Worm (Caenorhabditis elegans): ENCODE measurements around the gene T15B7.1.

The T15B7.1 gene

ce11 chrV:6876763-6877515, 34.4 kb downstream of the T15B7.1 start:
- 0 out of 2 replicates have a peak, but pooled peaks have one; percentile 40 for TF ChIP-seq dmd-9 (GFP tag; IDR thresholded peaks at IDR 0.05)
- peak; percentile 28; the same call in 1 of the 2 replicates for TF ChIP-seq hmg-1.1 (GFP tag; IDR thresholded peaks at IDR 0.05)
- TF ChIP-seq unc-62 (GFP tag; optimal IDR thresholded peaks at IDR 0.05 in 1 of 2) = peak in 1 of 2 experiments; percentile 95
- TF ChIP-seq unc-62 (tag; optimal IDR thresholded peaks at IDR 0.05) = no peak
- TF ChIP-seq snpc-1.2 (GFP tag; IDR thresholded peaks at IDR 0.05) = no peak
- peak; percentile 0 for TF ChIP-seq mxl-3 (GFP tag; optimal IDR thresholded peaks at IDR 0.05)
- TF ChIP-seq mep-1 (tag; optimal IDR thresholded peaks at IDR 0.05) = peak; percentile 19
- TF ChIP-seq lsy-2 (tag; optimal IDR thresholded peaks at IDR 0.05) = peak in 1 of 2 experiments; percentile 8
- no peak for TF ChIP-seq pha-4 (GFP tag; IDR thresholded peaks at IDR 0.05)
- TF ChIP-seq pha-4 (tag; optimal IDR thresholded peaks at IDR 0.05) = peak; percentile 58
- TF ChIP-seq pqm-1 (tag; optimal IDR thresholded peaks at IDR 0.05) = no peak

ce11 chrV:6878559-6878958, 36.0 kb downstream of the T15B7.1 start:
- no peak for TF ChIP-seq nhr-28 (tag; optimal IDR thresholded peaks at IDR 0.05)
- TF ChIP-seq gei-8 (GFP tag; optimal IDR thresholded peaks at IDR 0.05) = no peak
- no peak for TF ChIP-seq zfp-3 (GFP tag; conservative IDR thresholded peaks at IDR 0.05)
- TF ChIP-seq egl-27 (tag; optimal IDR thresholded peaks at IDR 0.05) = no peak
- TF ChIP-seq unc-62 (GFP tag; optimal IDR thresholded peaks at IDR 0.05 in 1 of 2) = peak in 1 of 2 experiments; percentile 98
- no peak for TF ChIP-seq unc-62 (tag; optimal IDR thresholded peaks at IDR 0.05)
- TF ChIP-seq lin-29 (GFP tag; IDR thresholded peaks at IDR 0.05) = no peak
- no peak for TF ChIP-seq duxl-1 (tag; optimal IDR thresholded peaks at IDR 0.05; ENCODE audit: poor library complexity)
- no peak for TF ChIP-seq vab-7 (GFP tag; IDR thresholded peaks at IDR 0.05)
- no peak for TF ChIP-seq tra-1 (GFP tag; IDR thresholded peaks at IDR 0.05)
- TF ChIP-seq ztf-11 (tag; optimal IDR thresholded peaks at IDR 0.05) = no peak
- TF ChIP-seq aha-1 (tag) = peak; percentile 67

DNA sequence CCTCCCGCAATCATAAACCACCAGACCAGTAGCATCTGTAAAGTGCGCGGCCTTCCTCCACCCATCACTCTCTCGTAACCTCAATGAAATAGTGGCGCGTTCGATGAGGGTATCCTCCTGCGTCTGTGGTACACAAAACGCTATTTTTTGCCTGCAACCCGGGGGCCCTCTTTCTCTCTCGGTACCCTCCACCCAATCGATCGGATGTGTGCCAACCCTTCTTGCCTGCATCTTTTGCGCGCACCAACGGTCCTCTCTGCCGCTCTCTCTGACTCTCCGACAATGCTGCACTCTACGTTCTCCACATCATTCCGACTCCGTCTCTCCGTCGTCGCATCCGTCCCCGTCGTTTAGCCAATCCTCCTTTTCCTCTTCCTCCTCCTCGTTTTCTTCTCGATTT, 37.0 kb downstream of the T15B7.1 start:
- no peak for TF ChIP-seq daf-12 (tag; optimal IDR thresholded peaks at IDR 0.05)
- no peak for TF ChIP-seq ama-1 (optimal IDR thresholded peaks at IDR 0.05)
- TF ChIP-seq ctbp-1 (GFP tag; IDR thresholded peaks at IDR 0.05) = peak; percentile 82
- peak in 1 of 2 experiments; percentile 60 for TF ChIP-seq hif-1 (tag; optimal IDR thresholded peaks at IDR 0.05)
- TF ChIP-seq nhr-76 (tag; optimal IDR thresholded peaks at IDR 0.05) = no peak
- TF ChIP-seq lin-39 (tag; optimal IDR thresholded peaks at IDR 0.05) = no peak
- TF ChIP-seq jun-1 (tag; optimal IDR thresholded peaks at IDR 0.05) = no peak
- TF ChIP-seq F10B5.3 (tag; optimal IDR thresholded peaks at IDR 0.05) = no peak
- TF ChIP-seq Y5F2A.4 (GFP tag; optimal IDR thresholded peaks at IDR 0.05) = no peak
- no peak for TF ChIP-seq snpc-1.2 (GFP tag; IDR thresholded peaks at IDR 0.05)
- TF ChIP-seq nhr-237 (tag; optimal IDR thresholded peaks at IDR 0.05) = no peak
- TF ChIP-seq dpl-1 (GFP tag; optimal IDR thresholded peaks at IDR 0.05) = no peak
- no peak for TF ChIP-seq mxl-2 (GFP tag; conservative IDR thresholded peaks at IDR 0.05)
- TF ChIP-seq mes-2 (tag; optimal IDR thresholded peaks at IDR 0.05; ENCODE audit: poor library complexity, severe bottlenecking) = peak; percentile 60
- TF ChIP-seq fos-1 (tag; optimal IDR thresholded peaks at IDR 0.05) = no peak
- no peak for TF ChIP-seq madf-5 (GFP tag; IDR thresholded peaks at IDR 0.05)
- TF ChIP-seq ceh-28 (tag; optimal IDR thresholded peaks at IDR 0.05) = peak; percentile 84
- TF ChIP-seq nhr-42 (GFP tag; IDR thresholded peaks at IDR 0.05) = no peak
- peak; percentile 49 for TF ChIP-seq nhr-28 (tag; optimal IDR thresholded peaks at IDR 0.05)
- TF ChIP-seq ces-1 (GFP tag; optimal IDR thresholded peaks at IDR 0.05) = no peak
- no peak for TF ChIP-seq F49E8.2 (tag; optimal IDR thresholded peaks at IDR 0.05; ENCODE audit: borderline replicate concordance)
- no peak for TF ChIP-seq T20F7.1 (GFP tag; optimal IDR thresholded peaks at IDR 0.05)
- TF ChIP-seq egl-27 (tag; optimal IDR thresholded peaks at IDR 0.05) = no peak
- no peak for TF ChIP-seq Y48G9A.11 (GFP tag; IDR thresholded peaks at IDR 0.05)
- peak; percentile 98 for TF ChIP-seq aha-1 (tag)
- TF ChIP-seq lin-13 (GFP tag; optimal IDR thresholded peaks at IDR 0.05) = no peak
- no peak for TF ChIP-seq daf-8 (GFP tag; IDR thresholded peaks at IDR 0.05)
- TF ChIP-seq ceh-62 (tag; optimal IDR thresholded peaks at IDR 0.05) = no peak
- no peak for TF ChIP-seq mdt-29 (GFP tag; IDR thresholded peaks at IDR 0.05)
- no peak for TF ChIP-seq ztf-7 (tag; optimal IDR thresholded peaks at IDR 0.05)
- TF ChIP-seq hmg-1.1 (GFP tag; IDR thresholded peaks at IDR 0.05) = peak; percentile 85
- peak; percentile 89 for TF ChIP-seq egl-43 (GFP tag; IDR thresholded peaks at IDR 0.05)
